In the genomic region with DNA sequence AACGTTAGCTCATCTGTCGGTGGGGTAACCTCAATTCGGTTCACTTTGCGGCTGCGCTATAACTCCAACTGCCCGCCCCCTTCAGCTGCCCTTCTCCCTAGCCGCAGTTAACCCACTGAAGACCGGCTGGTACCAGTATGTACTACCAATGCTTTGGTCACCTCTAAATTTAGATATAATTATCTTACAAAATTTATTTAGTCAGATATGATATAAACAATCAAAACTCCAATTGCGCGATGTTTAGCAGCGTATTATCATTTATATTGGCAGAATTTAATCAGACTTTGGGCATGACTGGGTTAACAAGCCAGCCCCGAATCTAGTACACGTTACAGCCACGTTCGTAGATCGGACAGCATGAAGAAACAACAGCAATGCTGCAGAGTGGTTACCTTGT, we compare ENCODE assay signal across 1 fruit fly cellular context.
TF ChIP-seq lines count a peak whose summit lies in the region.

No protein-coding gene starts in this region.

TF ChIP-seq in whole organism, embryonic, 481 proteins besides CTCF, POLR2A, EP300 and RAD21 (continued from another document and continues in another):
- TF ChIP-seq lov (optimal IDR thresholded peaks at IDR 0.05; lab: Kevin White, UChicago) (no peak), lov (GFP tag; IDR thresholded peaks at IDR 0.05; lab: Robert Waterston, UW) (no peak), tio (GFP tag; optimal IDR thresholded peaks at IDR 0.05; lab: Kevin White, UChicago) (no peak), pnt (GFP tag; optimal IDR thresholded peaks at IDR 0.05; lab: Kevin White, UChicago) (no peak), tx (GFP tag; optimal IDR thresholded peaks at IDR 0.05; lab: Kevin White, UChicago) (no peak), Adf1 (GFP tag; IDR thresholded peaks at IDR 0.05; lab: Robert Waterston, UW) (no peak), Taf1 (GFP tag; IDR thresholded peaks at IDR 0.05; lab: Robert Waterston, UW) (no peak), CG4404 (GFP tag; IDR thresholded peaks at IDR 0.05; lab: Robert Waterston, UW) (no peak), hb (GFP tag; IDR thresholded peaks at IDR 0.05; lab: Robert Waterston, UW; ENCODE audit: partially characterized antibody) (no peak), ci (GFP tag; IDR thresholded peaks at IDR 0.05; lab: Robert Waterston, UW) (peak; percentile 36; the same call in 1 of the 3 replicates), CG16779 (GFP tag; IDR thresholded peaks at IDR 0.05; lab: Robert Waterston, UW) (no peak), CG12744 (GFP tag; optimal IDR thresholded peaks at IDR 0.05; lab: Kevin White, UChicago) (no peak), Hand (GFP tag; optimal IDR thresholded peaks at IDR 0.05; lab: Kevin White, UChicago) (no peak), grn (GFP tag; optimal IDR thresholded peaks at IDR 0.05; lab: Kevin White, UChicago) (no peak), unc-4 (GFP tag; IDR thresholded peaks at IDR 0.05; lab: Robert Waterston, UW; ENCODE audit: partially characterized antibody) (no peak), usp (GFP tag; optimal IDR thresholded peaks at IDR 0.05; lab: Kevin White, UChicago) (no peak), az2 (GFP tag; optimal IDR thresholded peaks at IDR 0.05; lab: Kevin White, UChicago) (peak; percentile 27), D (optimal IDR thresholded peaks at IDR 0.05; lab: Kevin White, UChicago) (no peak), D (GFP tag; optimal IDR thresholded peaks at IDR 0.05; lab: Kevin White, UChicago) (no peak), psq (GFP tag; optimal IDR thresholded peaks at IDR 0.05; lab: Kevin White, UChicago) (no peak), zfh2 (GFP tag; optimal IDR thresholded peaks at IDR 0.05; lab: Kevin White, UChicago) (no peak), CG14667 (GFP tag; IDR thresholded peaks at IDR 0.05; lab: Robert Waterston, UW) (no peak), CG30403 (GFP tag; optimal IDR thresholded peaks at IDR 0.05; lab: Kevin White, UChicago) (peak; percentile 34), nerfin-1 (tag; optimal IDR thresholded peaks at IDR 0.05; lab: Kevin White, UChicago) (peak; percentile 12), kay (GFP tag; optimal IDR thresholded peaks at IDR 0.05; lab: Kevin White, UChicago) (no peak), ara (GFP tag; IDR thresholded peaks at IDR 0.05; lab: Robert Waterston, UW) (no peak), ERR (GFP tag; optimal IDR thresholded peaks at IDR 0.05; lab: Kevin White, UChicago) (no peak), sd (tag; optimal IDR thresholded peaks at IDR 0.05; lab: Kevin White, UChicago) (peak; percentile 22), CG11504 (tag; optimal IDR thresholded peaks at IDR 0.05; lab: Kevin White, UChicago) (peak; percentile 79), Ets97D (GFP tag; optimal IDR thresholded peaks at IDR 0.05; lab: Kevin White, UChicago) (no peak), CG2202 (tag; optimal IDR thresholded peaks at IDR 0.05; lab: Kevin White, UChicago) (no peak), CG2712 (tag; optimal IDR thresholded peaks at IDR 0.05; lab: Kevin White, UChicago) (peak; percentile 64), Ada2b (GFP tag; IDR thresholded peaks at IDR 0.05; lab: Robert Waterston, UW) (peak; percentile 63), CG6272 (GFP tag; IDR thresholded peaks at IDR 0.05; lab: Robert Waterston, UW) (no peak), maf-S (GFP tag; optimal IDR thresholded peaks at IDR 0.05; lab: Kevin White, UChicago) (no peak), CG11247 (GFP tag; IDR thresholded peaks at IDR 0.05; lab: Robert Waterston, UW) (no peak), CG1647 (GFP tag; optimal IDR thresholded peaks at IDR 0.05; lab: Kevin White, UChicago) (no peak), Hmr (GFP tag; optimal IDR thresholded peaks at IDR 0.05; lab: Kevin White, UChicago) (peak; percentile 5), dmrt99B (tag; optimal IDR thresholded peaks at IDR 0.05; lab: Kevin White, UChicago) (peak; percentile 80), CG13287 (GFP tag; IDR thresholded peaks at IDR 0.05; lab: Robert Waterston, UW; ENCODE audit: partially characterized antibody) (no peak), Abd-B (GFP tag; optimal IDR thresholded peaks at IDR 0.05; lab: Kevin White, UChicago) (no peak), Bgb (GFP tag; IDR thresholded peaks at IDR 0.05; lab: Robert Waterston, UW; ENCODE audit: partially characterized antibody) (no peak), Sox100B (GFP tag; optimal IDR thresholded peaks at IDR 0.05; lab: Kevin White, UChicago) (peak; percentile 40), nerfin-2 (GFP tag; IDR thresholded peaks at IDR 0.05; lab: Robert Waterston, UW; ENCODE audit: partially characterized antibody) (no peak), dm (GFP tag; optimal IDR thresholded peaks at IDR 0.05; lab: Kevin White, UChicago) (no peak), D19B (GFP tag; optimal IDR thresholded peaks at IDR 0.05; lab: Kevin White, UChicago) (no peak), chm (GFP tag; IDR thresholded peaks at IDR 0.05; lab: Robert Waterston, UW) (no peak), Med (GFP tag; lab: Kevin White, UChicago) (peak; percentile 84), GATAe (GFP tag; conservative IDR thresholded peaks at IDR 0.05; lab: Robert Waterston, UW) (no peak), CG6791 (GFP tag; IDR thresholded peaks at IDR 0.05; lab: Robert Waterston, UW; ENCODE audit: partially characterized antibody) (no peak), hth (optimal IDR thresholded peaks at IDR 0.05; lab: Kevin White, UChicago) (no peak), Tbp (GFP tag; optimal IDR thresholded peaks at IDR 0.05; lab: Kevin White, UChicago) (no peak), CG10431 (GFP tag; optimal IDR thresholded peaks at IDR 0.05; lab: Kevin White, UChicago) (no peak), CG13424 (tag; optimal IDR thresholded peaks at IDR 0.05; lab: Kevin White, UChicago) (peak; percentile 70), Fer1 (GFP tag; optimal IDR thresholded peaks at IDR 0.05; lab: Kevin White, UChicago) (peak; percentile 70), CG12219 (GFP tag; optimal IDR thresholded peaks at IDR 0.05; lab: Kevin White, UChicago) (peak; percentile 57), Nf-YB (GFP tag; optimal IDR thresholded peaks at IDR 0.05; lab: Kevin White, UChicago) (peak; percentile 14), Atf3 (GFP tag; optimal IDR thresholded peaks at IDR 0.05; lab: Kevin White, UChicago) (no peak), CG14965 (GFP tag; optimal IDR thresholded peaks at IDR 0.05; lab: Kevin White, UChicago; ENCODE audit: borderline replicate concordance) (no peak), Camta (GFP tag; optimal IDR thresholded peaks at IDR 0.05; lab: Kevin White, UChicago) (no peak), sima (GFP tag; optimal IDR thresholded peaks at IDR 0.05; lab: Kevin White, UChicago) (no peak), Blimp-1 (GFP tag; optimal IDR thresholded peaks at IDR 0.05; lab: Kevin White, UChicago) (no peak), CG12071 (GFP tag; optimal IDR thresholded peaks at IDR 0.05; lab: Kevin White, UChicago) (peak; percentile 54), CG4707 (GFP tag; optimal IDR thresholded peaks at IDR 0.05; lab: Kevin White, UChicago) (peak; percentile 20), stwl (tag; optimal IDR thresholded peaks at IDR 0.05; lab: Kevin White, UChicago) (no peak), MESR4 (GFP tag; optimal IDR thresholded peaks at IDR 0.05; lab: Kevin White, UChicago) (no peak), her (GFP tag; optimal IDR thresholded peaks at IDR 0.05; lab: Kevin White, UChicago) (no peak), YL-1 (GFP tag; optimal IDR thresholded peaks at IDR 0.05; lab: Kevin White, UChicago) (no peak), HmgZ (tag; optimal IDR thresholded peaks at IDR 0.05; lab: Kevin White, UChicago) (peak; percentile 38), ase (GFP tag; IDR thresholded peaks at IDR 0.05; lab: Robert Waterston, UW) (peak; percentile 48; the same call in 1 of the 3 replicates), Dip2 (GFP tag; IDR thresholded peaks at IDR 0.05; lab: Robert Waterston, UW) (no peak), Ptx1 (GFP tag; IDR thresholded peaks at IDR 0.05; lab: Robert Waterston, UW) (peak; percentile 60), CG12299 (tag; optimal IDR thresholded peaks at IDR 0.05; lab: Kevin White, UChicago) (no peak), dan (GFP tag; IDR thresholded peaks at IDR 0.05; lab: Robert Waterston, UW) (no peak), Rfx (GFP tag; IDR thresholded peaks at IDR 0.05; lab: Robert Waterston, UW) (peak; percentile 54), CG31441 (GFP tag; IDR thresholded peaks at IDR 0.05; lab: Robert Waterston, UW) (peak; percentile 61), CG7745 (tag; optimal IDR thresholded peaks at IDR 0.05; lab: Kevin White, UChicago) (no peak), CG17612 (GFP tag; IDR thresholded peaks at IDR 0.05; lab: Robert Waterston, UW) (0 out of 2 replicates have a peak, but pooled peaks have one; percentile 18), CG8290 (GFP tag; optimal IDR thresholded peaks at IDR 0.05; lab: Kevin White, UChicago) (no peak), CG8290 (tag; optimal IDR thresholded peaks at IDR 0.05; lab: Kevin White, UChicago) (peak in 1 of 2 experiments; percentile 57), CG14014 (GFP tag; IDR thresholded peaks at IDR 0.05; lab: Robert Waterston, UW) (peak; percentile 15; the same call in 1 of the 2 replicates), bigmax (GFP tag; optimal IDR thresholded peaks at IDR 0.05; lab: Kevin White, UChicago) (no peak), bab2 (GFP tag; optimal IDR thresholded peaks at IDR 0.05; lab: Kevin White, UChicago) (no peak), CG2678 (tag; optimal IDR thresholded peaks at IDR 0.05; lab: Kevin White, UChicago) (peak; percentile 66), CG17186 (GFP tag; optimal IDR thresholded peaks at IDR 0.05; lab: Kevin White, UChicago) (no peak), Fer3 (tag; optimal IDR thresholded peaks at IDR 0.05; lab: Kevin White, UChicago) (peak; percentile 55), CG12155 (GFP tag; optimal IDR thresholded peaks at IDR 0.05; lab: Kevin White, UChicago) (no peak), pum (GFP tag; optimal IDR thresholded peaks at IDR 0.05; lab: Kevin White, UChicago) (no peak), CG2116 (GFP tag; optimal IDR thresholded peaks at IDR 0.05; lab: Kevin White, UChicago) (no peak), dysf (GFP tag; IDR thresholded peaks at IDR 0.05; lab: Robert Waterston, UW) (peak; percentile 70), CG1832 (GFP tag; optimal IDR thresholded peaks at IDR 0.05; lab: Kevin White, UChicago) (no peak), CG1792 (GFP tag; optimal IDR thresholded peaks at IDR 0.05; lab: Kevin White, UChicago) (no peak), Ets65A (GFP tag; lab: Kevin White, UChicago) (peak; percentile 56), Poxn (GFP tag; IDR thresholded peaks at IDR 0.05; lab: Robert Waterston, UW) (no peak), gce (GFP tag; IDR thresholded peaks at IDR 0.05; lab: Robert Waterston, UW) (no peak), CG3407 (GFP tag; optimal IDR thresholded peaks at IDR 0.05; lab: Kevin White, UChicago) (peak; percentile 14), CG4730 (GFP tag; IDR thresholded peaks at IDR 0.05; lab: Robert Waterston, UW) (no peak; the same call in 1 of the 2 replicates), jumu (GFP tag; optimal IDR thresholded peaks at IDR 0.05; lab: Kevin White, UChicago) (no peak), HLH4C (GFP tag; IDR thresholded peaks at IDR 0.05; lab: Robert Waterston, UW; ENCODE audit: partially characterized antibody) (no peak), wor (GFP tag; IDR thresholded peaks at IDR 0.05; lab: Robert Waterston, UW) (no peak), Bdp1 (GFP tag; optimal IDR thresholded peaks at IDR 0.05; lab: Kevin White, UChicago) (no peak), CG2875 (GFP tag; optimal IDR thresholded peaks at IDR 0.05; lab: Kevin White, UChicago) (no peak), inv (GFP tag; IDR thresholded peaks at IDR 0.05; lab: Robert Waterston, UW; ENCODE audit: partially characterized antibody) (no peak), tup (GFP tag; optimal IDR thresholded peaks at IDR 0.05; lab: Kevin White, UChicago) (no peak), vnd (GFP tag; IDR thresholded peaks at IDR 0.05; lab: Robert Waterston, UW; ENCODE audit: partially characterized antibody) (no peak), Hr51 (GFP tag; optimal IDR thresholded peaks at IDR 0.05; lab: Kevin White, UChicago) (peak in 1 of 2 experiments; percentile 84), mld (GFP tag; IDR thresholded peaks at IDR 0.05; lab: Robert Waterston, UW; ENCODE audit: partially characterized antibody) (no peak), CG5245 (GFP tag; optimal IDR thresholded peaks at IDR 0.05; lab: Kevin White, UChicago) (no peak), kni (GFP tag; optimal IDR thresholded peaks at IDR 0.05; lab: Kevin White, UChicago) (no peak), CG17912 (GFP tag; optimal IDR thresholded peaks at IDR 0.05; lab: Kevin White, UChicago) (no peak), pb (GFP tag; optimal IDR thresholded peaks at IDR 0.05; lab: Kevin White, UChicago) (no peak), CG17802 (tag; optimal IDR thresholded peaks at IDR 0.05; lab: Kevin White, UChicago) (no peak), CG1024 (GFP tag; IDR thresholded peaks at IDR 0.05; lab: Robert Waterston, UW) (no peak), knrl (GFP tag; IDR thresholded peaks at IDR 0.05; lab: Robert Waterston, UW; ENCODE audit: partially characterized antibody) (no peak), CG6175 (GFP tag; IDR thresholded peaks at IDR 0.05; lab: Robert Waterston, UW) (no peak), HmgD (GFP tag; optimal IDR thresholded peaks at IDR 0.05; lab: Kevin White, UChicago) (no peak), Chrac-16 (GFP tag; optimal IDR thresholded peaks at IDR 0.05; lab: Kevin White, UChicago) (peak; percentile 7), CG10565 (GFP tag; optimal IDR thresholded peaks at IDR 0.05; lab: Kevin White, UChicago) (no peak), tin (GFP tag; optimal IDR thresholded peaks at IDR 0.05; lab: Kevin White, UChicago) (peak; percentile 2), CG8478 (optimal IDR thresholded peaks at IDR 0.05; lab: Kevin White, UChicago) (no peak), Hsf (GFP tag; optimal IDR thresholded peaks at IDR 0.05; lab: Kevin White, UChicago) (no peak), bcd (GFP tag; optimal IDR thresholded peaks at IDR 0.05; lab: Kevin White, UChicago) (peak; percentile 12), BtbVII (GFP tag; optimal IDR thresholded peaks at IDR 0.05; lab: Kevin White, UChicago) (peak; percentile 57), CG17568 (GFP tag; optimal IDR thresholded peaks at IDR 0.05; lab: Kevin White, UChicago) (peak; percentile 49), CG6854 (GFP tag; optimal IDR thresholded peaks at IDR 0.05; lab: Kevin White, UChicago) (no peak), bsh (GFP tag; optimal IDR thresholded peaks at IDR 0.05; lab: Kevin White, UChicago) (peak; percentile 29 to 36), CG14050 (GFP tag; IDR thresholded peaks at IDR 0.05; lab: Robert Waterston, UW) (peak; percentile 52; the same call in 2 of the 3 replicates), wek (GFP tag; optimal IDR thresholded peaks at IDR 0.05; lab: Kevin White, UChicago) (no peak), Dref (GFP tag; IDR thresholded peaks at IDR 0.05; lab: Robert Waterston, UW) (no peak), vfl (GFP tag; optimal IDR thresholded peaks at IDR 0.05; lab: Kevin White, UChicago) (no peak), NC2β (GFP tag; optimal IDR thresholded peaks at IDR 0.05; lab: Kevin White, UChicago) (no peak)
